Worm (Caenorhabditis elegans) whole organism, early embryonic: ENCODE measurements around the gene nspc-20.

Source experiments
- B0310.2 ChIP-seq: sonication (generic microtip); optimal IDR thresholded peaks from 2 replicates; lab custom pipeline; 2016; ENCODE audit warnings: mild to moderate bottlenecking, missing genetic modification characterization, missing compliant biosample characterization
- F13C5.2 ChIP-seq: sonication (generic microtip); optimal IDR thresholded peaks from 2 replicates; lab custom pipeline; 2017; ENCODE audit warnings: mild to moderate bottlenecking, missing genetic modification characterization, inconsistent platforms, missing compliant biosample characterization
- ceh-36 ChIP-seq: sonication (generic microtip); optimal IDR thresholded peaks from 2 replicates; lab custom pipeline; 2016; ENCODE audit warnings: missing genetic modification characterization, inconsistent platforms, missing compliant biosample characterization
- flt-1 ChIP-seq: fragments of 200-800 bp; sonication (Bioruptor generic); IDR thresholded peaks from 2 replicates; pipeline ENCODE4 v1.3.6; 2022; ENCODE audit warnings: missing genetic modification characterization, missing compliant biosample characterization
- hmg-4 ChIP-seq: fragments of 200-800 bp; sonication (Bioruptor generic); optimal IDR thresholded peaks from 2 replicates; lab custom pipeline; 2018; ENCODE audit warnings: mild to moderate bottlenecking, missing genetic modification characterization, missing compliant biosample characterization
- hnd-1 ChIP-seq: sonication (generic microtip); optimal IDR thresholded peaks from 2 replicates; lab custom pipeline; 2016; ENCODE audit warnings: missing genetic modification characterization, missing compliant biosample characterization
- pes-1 ChIP-seq: fragments of 200-800 bp; sonication (Bioruptor generic); IDR thresholded peaks from 2 replicates; pipeline ENCODE4 v1.3.6; 2022; ENCODE audit warnings: missing genetic modification reagents, missing genetic modification characterization, missing compliant biosample characterization
- scrt-1 ChIP-seq: fragments of 200-800 bp; sonication (Bioruptor generic); IDR thresholded peaks from 2 replicates; pipeline ENCODE4 v1.3.6; 2022; ENCODE audit warnings: missing genetic modification characterization, missing compliant biosample characterization
- sea-1 ChIP-seq: fragments of 200-800 bp; sonication (Bioruptor generic); conservative IDR thresholded peaks from 2 replicates; pipeline ENCODE4 v1.3.6; 2022; ENCODE audit warnings: missing genetic modification characterization, missing compliant biosample characterization
- tbx-11 ChIP-seq: fragments of 200-800 bp; sonication (Bioruptor generic); IDR thresholded peaks from 2 replicates; pipeline ENCODE4 v1.3.6; 2022; ENCODE audit warnings: missing genetic modification characterization, missing compliant biosample characterization
- tbx-37 ChIP-seq: fragments of 200-800 bp; sonication (Bioruptor generic); conservative IDR thresholded peaks from 2 replicates; pipeline ENCODE4 v1.3.6; 2022; ENCODE audit warnings: missing genetic modification reagents, missing genetic modification characterization, missing compliant biosample characterization
- tra-4 ChIP-seq: sonication (generic microtip); optimal IDR thresholded peaks from 2 replicates; lab custom pipeline; 2017; ENCODE audit warnings: missing genetic modification characterization, missing compliant biosample characterization

nspc-20 gene

DNA sequence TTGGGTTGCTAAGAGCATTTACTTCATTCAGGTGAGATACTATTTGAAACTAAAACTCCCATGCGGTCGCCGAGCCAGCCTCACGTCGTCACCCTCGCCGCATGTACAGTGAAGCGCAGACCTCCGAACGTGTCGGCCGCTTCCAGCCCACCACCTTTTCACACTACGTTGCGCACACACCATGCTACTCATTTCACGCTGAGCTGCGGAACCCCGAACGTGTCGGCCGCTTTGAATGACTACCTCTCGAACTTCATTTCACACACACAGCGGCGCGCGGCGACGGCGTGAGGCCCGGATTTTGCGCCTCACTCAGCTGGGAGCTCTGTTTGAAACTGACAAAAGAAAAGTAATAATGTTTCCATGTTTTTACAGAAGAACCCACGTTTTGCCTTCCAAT, 48.4 kb downstream of the nspc-20 start:
- TF ChIP-seq pes-1 (GFP tag; lab: Robert Waterston, UW) (no peak), tbx-11 (0 out of 2 replicates have a peak, but pooled peaks have one; percentile 22)

DNA sequence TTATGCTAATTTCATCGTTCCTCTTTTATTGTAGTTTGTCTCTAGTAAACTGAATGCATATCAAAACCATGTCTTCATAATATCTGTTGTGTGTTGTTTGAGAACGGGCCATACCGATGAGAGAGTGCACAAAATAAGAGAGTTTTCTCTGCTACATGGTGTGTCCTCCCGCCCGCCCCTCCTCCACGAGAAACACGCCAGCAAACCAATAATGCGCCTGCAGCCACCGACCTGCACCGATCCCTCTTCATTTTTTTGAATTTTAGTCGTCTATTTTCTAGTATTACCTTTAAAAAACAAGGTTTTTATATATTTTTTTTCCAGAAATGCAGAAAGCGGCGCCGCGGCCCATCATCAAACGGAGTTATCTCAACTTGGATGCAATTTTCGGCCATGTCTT, 49.8 kb downstream of the nspc-20 start, which contains the start of gene gfi-3:
Gene gfi-3, plus strand, starts transcription at position 325 of the 400 bp plus-strand sequence.
- TF ChIP-seq scrt-1 (0 out of 2 replicates have a peak, but pooled peaks have one; percentile 47), tra-4 (tag; lab: Kevin White, UChicago) (no peak), F13C5.2 (peak; percentile 82), hnd-1 (tag; lab: Kevin White, UChicago) (no peak), tbx-37 (GFP tag; lab: Robert Waterston, UW) (peak; percentile 48; the same call in 1 of the 2 replicates), B0310.2 (tag; lab: Kevin White, UChicago) (no peak), tbx-11 (peak; percentile 47; the same call in 1 of the 2 replicates), hmg-4 (GFP tag; lab: Kevin White, UChicago) (peak; percentile 69), ceh-36 (tag; lab: Kevin White, UChicago) (peak; percentile 9), pes-1 (GFP tag; lab: Robert Waterston, UW) (peak; percentile 76), flt-1 (GFP tag; lab: Robert Waterston, UW) (no peak), sea-1 (GFP tag; lab: Robert Waterston, UW) (peak; percentile 51; the same call in 1 of the 2 replicates)
